Fruit fly (Drosophila melanogaster) whole organism, embryonic: ENCODE measurements around the gene kraken.
A peak's percentile ranks its signal among the peaks of the same experiment; 100 is the strongest.

Experiments used
- ATbp ChIP-seq: fragments of 200-800 bp; sonication (Bioruptor generic); optimal IDR thresholded peaks from 2 replicates; lab custom pipeline; 2017; ENCODE audit warnings: missing biosample characterization, mild to moderate bottlenecking, missing genetic modification characterization, missing genetic modification reagents
- Awh ChIP-seq: fragments of 200-800 bp; sonication (Bioruptor generic); IDR thresholded peaks from 2 replicates; pipeline ENCODE4, ENCODE4 v1.3.6; 2022; ENCODE audit warnings: missing biosample characterization, missing genetic modification characterization
- Bdp1 ChIP-seq: fragments of 200-800 bp; sonication (Bioruptor generic); optimal IDR thresholded peaks from 3 replicates; lab custom pipeline; 2016; ENCODE audit warnings: missing biosample characterization, missing genetic modification characterization
- CG10267 ChIP-seq: fragments of 200-800 bp; sonication (Bioruptor generic); optimal IDR thresholded peaks from 2 replicates; lab custom pipeline; 2018; ENCODE audit warnings: missing biosample characterization, mild to moderate bottlenecking, missing genetic modification characterization, moderate library complexity
- CG10321 ChIP-seq: fragments of 200-800 bp; sonication (Bioruptor generic); IDR thresholded peaks from 2 replicates; pipeline ENCODE4 v1.3.6; 2022; ENCODE audit warnings: missing biosample characterization, missing genetic modification characterization
- CG11695 ChIP-seq: fragments of 200-800 bp; sonication (Bioruptor generic); IDR thresholded peaks from 3 replicates; pipeline ENCODE4 v1.3.6; 2022; ENCODE audit warnings: missing biosample characterization, missing genetic modification characterization
- CG11723 ChIP-seq: fragments of 200-800 bp; sonication (Bioruptor generic); optimal IDR thresholded peaks from 2 replicates; lab custom pipeline; 2017; ENCODE audit warnings: missing biosample characterization, mild to moderate bottlenecking, missing genetic modification characterization
- CG12391 ChIP-seq: fragments of 200-800 bp; sonication (Bioruptor generic); optimal IDR thresholded peaks from 3 replicates; lab custom pipeline; 2018; ENCODE audit warnings: missing biosample characterization, mild to moderate bottlenecking, missing genetic modification characterization, moderate library complexity
- CG18262 ChIP-seq: fragments of 200-800 bp; optimal IDR thresholded peaks from 3 replicates; lab custom pipeline; 2019; ENCODE audit warnings: missing biosample characterization, mild to moderate bottlenecking, missing genetic modification characterization, moderate library complexity
- CG18476 ChIP-seq: fragments of 200-800 bp; sonication (Bioruptor generic); optimal IDR thresholded peaks from 2 replicates; lab custom pipeline; 2016; ENCODE audit warnings: missing biosample characterization, mild to moderate bottlenecking, missing genetic modification characterization
- CG18599 ChIP-seq: fragments of 200-800 bp; sonication (Bioruptor generic); optimal IDR thresholded peaks from 3 replicates; lab custom pipeline; 2017; ENCODE audit warnings: missing biosample characterization, missing genetic modification characterization, mild to moderate bottlenecking, moderate library complexity, missing genetic modification reagents
- CG31224 ChIP-seq: fragments of 200-800 bp; sonication (Bioruptor generic); IDR thresholded peaks from 2 replicates; pipeline ENCODE4 v1.3.6; 2022; ENCODE audit warnings: missing biosample characterization, missing genetic modification characterization
- CG31365 ChIP-seq: fragments of 200-800 bp; sonication (Bioruptor generic); optimal IDR thresholded peaks from 2 replicates; lab custom pipeline; 2018; ENCODE audit warnings: missing biosample characterization, mild to moderate bottlenecking, missing genetic modification characterization
- CG3407 ChIP-seq: fragments of 200-800 bp; sonication (Bioruptor generic); optimal IDR thresholded peaks from 2 replicates; lab custom pipeline; 2018; ENCODE audit warnings: missing biosample characterization, mild to moderate bottlenecking, missing genetic modification characterization
- CG3847 ChIP-seq: fragments of 200-800 bp; sonication (Bioruptor generic); IDR thresholded peaks from 2 replicates; pipeline ENCODE4 v1.3.6; 2022; ENCODE audit warnings: missing biosample characterization, missing genetic modification characterization
- CG4328 ChIP-seq: fragments of 200-800 bp; sonication (Bioruptor generic); optimal IDR thresholded peaks from 3 replicates; lab custom pipeline; 2017; ENCODE audit warnings: missing biosample characterization, missing genetic modification reagents, missing genetic modification characterization
- CG6175 ChIP-seq: fragments of 200-800 bp; sonication (Bioruptor generic); IDR thresholded peaks from 3 replicates; pipeline ENCODE4 v1.3.6; 2022; ENCODE audit warnings: missing biosample characterization, missing genetic modification characterization
- CG6813 ChIP-seq: fragments of 200-800 bp; sonication (Bioruptor generic); optimal IDR thresholded peaks from 2 replicates; lab custom pipeline; 2017; ENCODE audit warnings: missing biosample characterization, missing genetic modification characterization, mild to moderate bottlenecking, moderate library complexity, missing genetic modification reagents
- CG7357 ChIP-seq: fragments of 200-800 bp; sonication (Bioruptor generic); IDR thresholded peaks from 3 replicates; pipeline ENCODE4 v1.3.6; 2022; ENCODE audit warnings: missing biosample characterization, missing genetic modification characterization
- D ChIP-seq, 2 experiments: fragments of 200-800 bp in 1 of 2; fragments of >200 bp in 1 of 2; sonication (Bioruptor generic) in 1 of 2; optimal IDR thresholded peaks; 2 replicates in 1 of 2; 3 replicates in 1 of 2; lab custom pipeline; 2017; ENCODE audit warnings: mild to moderate bottlenecking in 1 of 2, missing biosample characterization in 1 of 2, missing genetic modification characterization in 1 of 2, missing genetic modification reagents in 1 of 2
- D19B ChIP-seq: fragments of 200-800 bp; sonication (Bioruptor generic); optimal IDR thresholded peaks from 2 replicates; lab custom pipeline; 2017; ENCODE audit warnings: missing biosample characterization, mild to moderate bottlenecking, missing genetic modification characterization
- Gsc ChIP-seq: fragments of 200-800 bp; sonication (Bioruptor generic); IDR thresholded peaks from 2 replicates; pipeline ENCODE4 v1.3.6; 2022; ENCODE audit warnings: missing biosample characterization, missing genetic modification characterization
- Kr ChIP-seq: fragments of 200-800 bp; sonication (Bioruptor generic); optimal IDR thresholded peaks from 2 replicates; lab custom pipeline; 2017; ENCODE audit warnings: missing biosample characterization, mild to moderate bottlenecking, missing genetic modification characterization
- Mad ChIP-seq: fragments of 200-800 bp; sonication (Bioruptor generic); optimal IDR thresholded peaks from 2 replicates; lab custom pipeline; 2016; ENCODE audit warnings: missing biosample characterization, missing genetic modification characterization
- Max ChIP-seq: fragments of 200-800 bp; sonication (Bioruptor generic); optimal IDR thresholded peaks from 2 replicates; lab custom pipeline; 2016; ENCODE audit warnings: missing biosample characterization, mild to moderate bottlenecking, missing genetic modification characterization
- Mrtf ChIP-seq: fragments of 200-800 bp; sonication (Bioruptor generic); IDR thresholded peaks from 3 replicates; pipeline ENCODE4 v1.3.6; 2022; ENCODE audit warnings: missing biosample characterization, missing genetic modification characterization
- NC2α ChIP-seq: fragments of 200-800 bp; sonication (Bioruptor generic); optimal IDR thresholded peaks from 2 replicates; lab custom pipeline; 2016; ENCODE audit warnings: missing biosample characterization, missing genetic modification characterization
- Pdp1 ChIP-seq, 2 experiments: fragments of 200-800 bp; sonication (Bioruptor generic); optimal IDR thresholded peaks; 3 replicates each; lab custom pipeline; 2016; ENCODE audit warnings: missing biosample characterization in 2 of 2, missing genetic modification characterization in 2 of 2, mild to moderate bottlenecking in 1 of 2, moderate library complexity in 1 of 2
- Side ChIP-seq: fragments of 200-800 bp; sonication (Bioruptor generic); optimal IDR thresholded peaks from 2 replicates; lab custom pipeline; 2016; ENCODE audit warnings: missing biosample characterization, missing genetic modification characterization
- ase ChIP-seq: fragments of 200-800 bp; sonication (Bioruptor generic); IDR thresholded peaks from 3 replicates; pipeline ENCODE4 v1.3.6; 2022; ENCODE audit warnings: missing biosample characterization, missing genetic modification characterization
- az2 ChIP-seq: fragments of 200-800 bp; sonication (Bioruptor generic); optimal IDR thresholded peaks from 3 replicates; lab custom pipeline; 2016; ENCODE audit warnings: missing biosample characterization, missing genetic modification characterization
- bcd ChIP-seq: fragments of 200-800 bp; sonication (Bioruptor generic); optimal IDR thresholded peaks from 2 replicates; lab custom pipeline; 2017; ENCODE audit warnings: missing biosample characterization, mild to moderate bottlenecking, missing genetic modification characterization
- cato ChIP-seq: fragments of 200-800 bp; sonication (Bioruptor generic); optimal IDR thresholded peaks from 2 replicates; lab custom pipeline; 2016; ENCODE audit warnings: missing biosample characterization, missing genetic modification characterization, borderline replicate concordance
- chif ChIP-seq, 2 experiments: fragments of 200-800 bp; sonication (Bioruptor generic); optimal IDR thresholded peaks; 3 replicates each; lab custom pipeline; 2016; ENCODE audit warnings: missing biosample characterization in 2 of 2, missing genetic modification characterization in 2 of 2
- fd102C ChIP-seq: fragments of 200-800 bp; sonication (Bioruptor generic); optimal IDR thresholded peaks from 2 replicates; lab custom pipeline; 2018; ENCODE audit warnings: missing biosample characterization, mild to moderate bottlenecking, missing genetic modification characterization, moderate library complexity
- gcm ChIP-seq: fragments of 200-800 bp; sonication (Bioruptor generic); optimal IDR thresholded peaks from 2 replicates; lab custom pipeline; 2019; ENCODE audit warnings: missing biosample characterization, mild to moderate bottlenecking, missing genetic modification characterization, moderate library complexity
- hkb ChIP-seq, 2 experiments: fragments of 200-800 bp in 1 of 2; fragments of >200 bp in 1 of 2; sonication (Bioruptor generic) in 1 of 2; IDR thresholded peaks in 1 of 2; optimal IDR thresholded peaks in 1 of 2; 2 replicates each; pipeline versions ENCODE4 v1.3.6 to Lab custom; 2017 to 2022; ENCODE audit warnings: missing biosample characterization in 1 of 2, missing genetic modification characterization in 1 of 2
- inv ChIP-seq: fragments of 200-800 bp; sonication (Bioruptor generic); IDR thresholded peaks from 2 replicates; pipeline ENCODE4 v1.3.6; 2022; ENCODE audit warnings: missing biosample characterization, missing genetic modification characterization; ENCODE audit not compliant: partially characterized antibody
- lov ChIP-seq, 2 experiments: fragments of 200-800 bp in 1 of 2; fragments of >200 bp in 1 of 2; sonication (Bioruptor generic) in 1 of 2; IDR thresholded peaks in 1 of 2; optimal IDR thresholded peaks in 1 of 2; 2 replicates in 1 of 2; 3 replicates in 1 of 2; pipeline versions ENCODE4 v1.3.6 to Lab custom; 2017 to 2022; ENCODE audit warnings: missing biosample characterization in 1 of 2, missing genetic modification characterization in 1 of 2
- pfk ChIP-seq: fragments of 200-800 bp; sonication (Bioruptor generic); optimal IDR thresholded peaks from 2 replicates; lab custom pipeline; 2018; ENCODE audit warnings: missing biosample characterization, mild to moderate bottlenecking, missing genetic modification characterization, moderate library complexity
- pum ChIP-seq: fragments of 200-800 bp; sonication (Bioruptor generic); optimal IDR thresholded peaks from 2 replicates; lab custom pipeline; 2016; ENCODE audit warnings: missing biosample characterization, missing genetic modification characterization
- rib ChIP-seq: fragments of 200-800 bp; sonication (Bioruptor generic); IDR thresholded peaks from 2 replicates; pipeline ENCODE4 v1.3.6; 2022; ENCODE audit warnings: missing biosample characterization, missing genetic modification characterization
- row ChIP-seq: fragments of 200-800 bp; sonication (Bioruptor generic); IDR thresholded peaks from 3 replicates; pipeline ENCODE4 v1.3.6; 2022; ENCODE audit warnings: missing biosample characterization, missing genetic modification characterization
- sqz ChIP-seq: fragments of 200-800 bp; sonication (Bioruptor generic); optimal IDR thresholded peaks from 3 replicates; lab custom pipeline; 2018; ENCODE audit warnings: missing biosample characterization, mild to moderate bottlenecking, missing genetic modification characterization
- tgo ChIP-seq: fragments of 200-800 bp; sonication (Bioruptor generic); IDR thresholded peaks from 3 replicates; pipeline ENCODE4 v1.3.6; 2022; ENCODE audit warnings: missing biosample characterization, missing genetic modification characterization
- tio ChIP-seq: fragments of 200-800 bp; sonication (Bioruptor generic); optimal IDR thresholded peaks from 2 replicates; lab custom pipeline; 2017; ENCODE audit warnings: missing biosample characterization, missing genetic modification characterization, inconsistent platforms
- usp ChIP-seq: fragments of >200 bp; optimal IDR thresholded peaks from 2 replicates; lab custom pipeline; 2017; ENCODE audit warnings: missing biosample characterization, missing genetic modification characterization

kraken gene

DNA sequence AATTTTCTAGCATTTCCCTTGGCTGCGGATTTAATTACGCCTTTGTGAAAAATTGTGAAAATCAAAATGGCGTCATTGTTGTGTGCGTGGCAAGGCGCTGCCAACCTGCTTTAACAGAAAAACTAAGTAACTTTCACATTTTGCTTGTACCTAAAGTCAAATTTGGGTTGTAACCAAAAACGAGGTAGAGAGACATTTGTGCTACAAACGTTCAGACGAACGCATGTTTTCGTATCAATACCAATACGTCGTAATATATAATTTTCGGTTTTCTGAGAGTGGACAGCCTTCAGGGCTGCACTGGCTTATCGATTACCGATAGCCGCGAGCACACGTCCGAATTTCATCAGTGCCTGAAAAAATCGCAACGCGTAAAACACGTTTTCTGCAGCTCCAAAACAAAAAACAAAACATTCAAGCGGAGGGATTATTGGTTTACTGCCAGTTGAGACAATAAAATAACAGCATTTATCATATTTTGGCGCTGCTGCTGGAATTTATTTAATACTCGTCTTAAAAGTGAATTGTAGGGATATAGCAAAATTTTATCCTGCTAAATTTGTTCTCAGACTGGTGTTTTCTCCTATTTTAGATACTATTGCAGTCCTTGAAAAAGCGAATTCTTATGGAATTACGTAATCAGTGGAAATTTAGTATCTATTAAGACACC is 18.3 kb downstream of the kraken start (continued):
- TF ChIP-seq CG4328 (GFP tag; lab: Kevin White, UChicago) (peak; percentile 58), CG10321 (GFP tag; lab: Robert Waterston, UW) (0 out of 2 replicates have a peak, but pooled peaks have one; percentile 45), CG3407 (GFP tag; lab: Kevin White, UChicago) (peak; percentile 44), Bdp1 (GFP tag; lab: Kevin White, UChicago) (peak; percentile 62), CG10267 (tag; lab: Kevin White, UChicago) (peak; percentile 29), D (optimal IDR thresholded peaks at IDR 0.05; lab: Kevin White, UChicago) (no peak), D (GFP tag; optimal IDR thresholded peaks at IDR 0.05; lab: Kevin White, UChicago) (peak; percentile 41), CG6813 (peak; percentile 61), rib (GFP tag; lab: Robert Waterston, UW) (peak; percentile 48; the same call in 1 of the 2 replicates), bcd (GFP tag; lab: Kevin White, UChicago) (peak; percentile 67), Kr (GFP tag; lab: Kevin White, UChicago) (no peak), Max (GFP tag; lab: Kevin White, UChicago) (peak; percentile 75), az2 (GFP tag; lab: Kevin White, UChicago) (peak; percentile 74), pfk (GFP tag; lab: Kevin White, UChicago) (no peak), Side (GFP tag; lab: Kevin White, UChicago) (peak; percentile 80), CG7357 (GFP tag; lab: Robert Waterston, UW) (peak; percentile 57; the same call in 2 of the 3 replicates), CG12391 (tag; lab: Kevin White, UChicago) (peak; percentile 59), inv (GFP tag; lab: Robert Waterston, UW) (no peak), CG18262 (peak; percentile 43), Mrtf (GFP tag; lab: Robert Waterston, UW) (peak; percentile 52; the same call in 2 of the 3 replicates), tio (no peak), ATbp (GFP tag; lab: Kevin White, UChicago) (peak; percentile 41), tgo (peak; percentile 66; the same call in 2 of the 3 replicates), Gsc (no peak), cato (GFP tag; lab: Kevin White, UChicago) (peak; percentile 48), gcm (GFP tag; lab: Kevin White, UChicago) (no peak), CG18476 (GFP tag; lab: Kevin White, UChicago) (peak; percentile 62), ase (GFP tag; lab: Robert Waterston, UW) (no peak), row (GFP tag; lab: Robert Waterston, UW) (peak; percentile 82), CG11723 (GFP tag; lab: Kevin White, UChicago) (peak; percentile 39), CG31365 (tag; lab: Kevin White, UChicago) (no peak), pum (peak; percentile 77), chif (GFP tag; optimal IDR thresholded peaks at IDR 0.05; lab: Kevin White, UChicago) (peak; percentile 60 to 71), Mad (peak; percentile 60), hkb (optimal IDR thresholded peaks at IDR 0.05; lab: Kevin White, UChicago) (peak; percentile 42), hkb (GFP tag; IDR thresholded peaks at IDR 0.05; lab: Robert Waterston, UW) (peak; percentile 55), D19B (GFP tag; lab: Kevin White, UChicago) (peak; percentile 32), CG6175 (GFP tag; lab: Robert Waterston, UW) (peak; percentile 49; the same call in 1 of the 3 replicates), lov (optimal IDR thresholded peaks at IDR 0.05; lab: Kevin White, UChicago) (no peak), lov (GFP tag; IDR thresholded peaks at IDR 0.05; lab: Robert Waterston, UW) (0 out of 3 replicates have a peak, but pooled peaks have one; percentile 58), sqz (GFP tag; lab: Kevin White, UChicago) (peak; percentile 29), CG11695 (GFP tag; lab: Robert Waterston, UW) (peak; percentile 54; the same call in 2 of the 3 replicates), CG18599 (GFP tag; lab: Kevin White, UChicago) (peak; percentile 74), fd102C (GFP tag; lab: Kevin White, UChicago) (no peak), NC2α (GFP tag; lab: Kevin White, UChicago) (no peak), CG3847 (GFP tag; lab: Robert Waterston, UW) (peak; percentile 79), usp (GFP tag; lab: Kevin White, UChicago) (no peak), Pdp1 (GFP tag; optimal IDR thresholded peaks at IDR 0.05; lab: Kevin White, UChicago) (peak; percentile 73 to 99), CG31224 (GFP tag; lab: Robert Waterston, UW) (no peak; the same call in 1 of the 2 replicates), Awh (GFP tag; lab: Robert Waterston, UW) (no peak)
